Fruit fly (Drosophila melanogaster) whole organism, wandering third instar larva: ENCODE results near the gene Trmt112.
A peak's percentile ranks its signal among the peaks of the same experiment; 100 is the strongest.

ENCODE experiments used
- Abd-B ChIP-seq: fragments of >200 bp; optimal IDR thresholded peaks from 2 replicates; lab custom pipeline; 2017; ENCODE audit warnings: missing biosample characterization, missing genetic modification characterization
- CrebA ChIP-seq: fragments of 200-800 bp; sonication (Bioruptor generic); optimal IDR thresholded peaks from 2 replicates; lab custom pipeline; 2016; ENCODE audit warnings: missing biosample characterization, mild to moderate bottlenecking, missing genetic modification characterization, borderline replicate concordance
- Dfd ChIP-seq: fragments of >200 bp; optimal IDR thresholded peaks from 2 replicates; lab custom pipeline; 2017; ENCODE audit warnings: missing biosample characterization, missing genetic modification characterization
- Dif ChIP-seq: fragments of 200-275, 200-300 bp; sonication (Bioruptor generic); optimal IDR thresholded peaks from 2 replicates; lab custom pipeline; 2018; ENCODE audit warnings: missing biosample characterization, missing genetic modification characterization; ENCODE audit not compliant: partially characterized antibody
- GATAd ChIP-seq: sonication (Bioruptor generic); optimal IDR thresholded peaks from 2 replicates; lab custom pipeline; 2016; ENCODE audit warnings: missing biosample characterization, missing genetic modification characterization
- HLH106 ChIP-seq: fragments of 200-800 bp; optimal IDR thresholded peaks from 3 replicates; lab custom pipeline; 2019; ENCODE audit warnings: missing biosample characterization, mild to moderate bottlenecking, missing genetic modification characterization, moderate library complexity
- Hnf4 ChIP-seq: fragments of 200-800 bp; sonication (Bioruptor generic); optimal IDR thresholded peaks from 2 replicates; lab custom pipeline; 2016; ENCODE audit warnings: missing biosample characterization, mild to moderate bottlenecking, missing genetic modification characterization
- Hr83 ChIP-seq: fragments of 200-300 bp; sonication (Bioruptor generic); optimal IDR thresholded peaks from 2 replicates; lab custom pipeline; 2016; ENCODE audit warnings: missing biosample characterization, mild to moderate bottlenecking, missing genetic modification characterization, moderate library complexity; ENCODE audit not compliant: poor library complexity, severe bottlenecking
- Jra ChIP-seq: sonication (Bioruptor generic); optimal IDR thresholded peaks from 2 replicates; lab custom pipeline; 2016; ENCODE audit warnings: missing biosample characterization, missing genetic modification characterization
- Mio ChIP-seq: sonication (Bioruptor generic); optimal IDR thresholded peaks from 2 replicates; lab custom pipeline; 2016; ENCODE audit warnings: missing biosample characterization, missing genetic modification characterization
- Myc ChIP-seq: fragments of >200 bp; optimal IDR thresholded peaks from 2 replicates; lab custom pipeline; 2017
- OdsH ChIP-seq: fragments of 200-800 bp; sonication (Bioruptor generic); optimal IDR thresholded peaks from 2 replicates; lab custom pipeline; 2016; ENCODE audit warnings: missing biosample characterization, mild to moderate bottlenecking, missing genetic modification characterization
- Rel ChIP-seq, 2 experiments: fragments of 200-800 bp; sonication (Bioruptor generic) in 1 of 2; optimal IDR thresholded peaks; 2 replicates in 1 of 2; 3 replicates in 1 of 2; lab custom pipeline; 2016 to 2019; ENCODE audit warnings: mild to moderate bottlenecking in 2 of 2, missing biosample characterization in 2 of 2, missing genetic modification characterization in 2 of 2, moderate library complexity in 1 of 2
- Sp1 ChIP-seq: fragments of 200-800 bp; sonication (Bioruptor generic); optimal IDR thresholded peaks from 3 replicates; lab custom pipeline; 2019; ENCODE audit warnings: missing biosample characterization, mild to moderate bottlenecking, missing genetic modification characterization, moderate library complexity
- Vsx2 ChIP-seq: fragments of 200-300, 225-300 bp; sonication (Bioruptor generic); optimal IDR thresholded peaks from 2 replicates; lab custom pipeline; 2018; ENCODE audit warnings: missing biosample characterization, missing genetic modification characterization; ENCODE audit not compliant: partially characterized antibody
- br ChIP-seq: fragments of 200-800 bp; sonication (Bioruptor generic); optimal IDR thresholded peaks from 2 replicates; lab custom pipeline; 2016; ENCODE audit warnings: missing biosample characterization, missing genetic modification characterization
- brk ChIP-seq: fragments of 200-800 bp; sonication (Bioruptor generic); optimal IDR thresholded peaks from 2 replicates; lab custom pipeline; 2016; ENCODE audit warnings: missing biosample characterization, mild to moderate bottlenecking, missing genetic modification characterization
- dsf ChIP-seq: sonication (Bioruptor generic); optimal IDR thresholded peaks from 2 replicates; lab custom pipeline; 2016; ENCODE audit warnings: missing biosample characterization, missing genetic modification characterization, borderline replicate concordance
- ey ChIP-seq: fragments of 200-800 bp; sonication (Bioruptor generic); optimal IDR thresholded peaks from 2 replicates; lab custom pipeline; 2016; ENCODE audit warnings: missing biosample characterization, missing genetic modification characterization
- foxo ChIP-seq, 2 experiments: fragments of 200-800 bp; sonication (Bioruptor generic); optimal IDR thresholded peaks; 2 replicates in 1 of 2; 3 replicates in 1 of 2; lab custom pipeline; 2016 to 2017; ENCODE audit warnings: missing biosample characterization in 2 of 2, missing genetic modification characterization in 2 of 2
- h ChIP-seq: fragments of 200-800 bp; sonication (Bioruptor generic); optimal IDR thresholded peaks from 3 replicates; lab custom pipeline; 2016; ENCODE audit warnings: missing biosample characterization, mild to moderate bottlenecking, missing genetic modification characterization
- jim ChIP-seq: fragments of 175-275, 200-325 bp; sonication (Bioruptor generic); optimal IDR thresholded peaks from 2 replicates; lab custom pipeline; 2016; ENCODE audit warnings: missing biosample characterization, mild to moderate bottlenecking, missing genetic modification characterization
- lola ChIP-seq: fragments of >200 bp; optimal IDR thresholded peaks from 2 replicates; lab custom pipeline; 2017; ENCODE audit warnings: missing biosample characterization, missing genetic modification characterization
- pan ChIP-seq: fragments of >200 bp; optimal IDR thresholded peaks from 2 replicates; lab custom pipeline; 2017
- psq ChIP-seq: fragments of 200-800 bp; sonication (Bioruptor generic); optimal IDR thresholded peaks from 3 replicates; lab custom pipeline; 2017; ENCODE audit warnings: missing biosample characterization, mild to moderate bottlenecking, missing genetic modification characterization, moderate library complexity
- rgr ChIP-seq: fragments of 200-800 bp; sonication (Bioruptor generic); optimal IDR thresholded peaks from 3 replicates; lab custom pipeline; 2016; ENCODE audit warnings: missing biosample characterization, mild to moderate bottlenecking, missing genetic modification characterization
- sage ChIP-seq: fragments of 200-800 bp; sonication (Bioruptor generic); optimal IDR thresholded peaks from 2 replicates; lab custom pipeline; 2016; ENCODE audit warnings: missing biosample characterization, mild to moderate bottlenecking, missing genetic modification characterization
- sv ChIP-seq: fragments of 200-800 bp; sonication (Bioruptor generic); optimal IDR thresholded peaks from 3 replicates; lab custom pipeline; 2016; ENCODE audit warnings: missing biosample characterization, missing genetic modification characterization
- usp ChIP-seq: fragments of >200 bp; optimal IDR thresholded peaks from 2 replicates; lab custom pipeline; 2017; ENCODE audit warnings: missing biosample characterization, missing genetic modification characterization
- woc ChIP-seq: sonication (Bioruptor generic); optimal IDR thresholded peaks from 2 replicates; lab custom pipeline; 2016; ENCODE audit warnings: missing biosample characterization, mild to moderate bottlenecking, missing genetic modification characterization

Gene Trmt112

DNA sequence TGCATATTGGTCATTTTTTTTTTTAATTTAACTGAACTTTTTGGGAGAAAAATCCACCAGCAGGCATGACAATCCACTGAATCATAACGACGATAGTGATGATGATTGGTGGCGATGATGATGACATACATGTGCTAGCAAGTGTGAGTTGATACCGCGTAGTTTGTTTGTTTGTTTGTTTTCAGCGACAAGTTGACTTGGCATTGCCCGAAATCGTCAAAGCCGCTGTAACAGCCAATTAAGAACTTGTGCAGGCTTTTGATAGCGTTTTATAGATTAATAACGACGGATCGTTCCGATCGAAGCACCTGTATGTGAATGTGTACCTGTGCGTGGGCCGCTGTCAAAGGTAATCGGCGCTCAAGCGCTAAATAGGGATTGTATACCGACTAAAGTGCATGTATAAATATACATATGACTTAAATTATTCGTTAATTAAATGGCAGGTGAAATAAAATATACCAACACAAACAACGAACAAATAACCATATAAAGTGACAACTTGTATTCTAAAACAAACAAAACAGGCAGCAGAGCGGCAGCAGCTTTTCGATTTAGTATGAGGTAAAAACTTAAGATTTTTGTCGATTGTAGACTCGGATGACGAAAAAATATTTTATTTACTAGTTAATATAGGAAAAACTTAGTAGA is 15.3 kb downstream of the Trmt112 start:
- no peak for TF ChIP-seq foxo (GFP tag; optimal IDR thresholded peaks at IDR 0.05; lab: Kevin White, UChicago)
- TF ChIP-seq woc = no peak
- TF ChIP-seq Sp1 = no peak
- TF ChIP-seq usp = no peak
- TF ChIP-seq Dfd (GFP tag; lab: Kevin White, UChicago) = no peak
- TF ChIP-seq Hr83 (GFP tag; lab: Kevin White, UChicago) = no peak
- no peak for TF ChIP-seq Dif (GFP tag; lab: Kevin White, UChicago)
- no peak for TF ChIP-seq pan (lab: Kevin White, UChicago)
- TF ChIP-seq lola (GFP tag; lab: Kevin White, UChicago) = no peak
- TF ChIP-seq Abd-B (GFP tag; lab: Kevin White, UChicago) = no peak
- TF ChIP-seq Jra (GFP tag; lab: Kevin White, UChicago) = no peak
- no peak for TF ChIP-seq brk
- no peak for TF ChIP-seq psq
- no peak for TF ChIP-seq Vsx2
- no peak for TF ChIP-seq dsf (GFP tag; lab: Kevin White, UChicago)
- no peak for TF ChIP-seq CrebA (GFP tag; lab: Kevin White, UChicago)
- no peak for TF ChIP-seq Hnf4 (GFP tag; lab: Kevin White, UChicago)
- TF ChIP-seq Mio (GFP tag; lab: Kevin White, UChicago) = no peak

DNA sequence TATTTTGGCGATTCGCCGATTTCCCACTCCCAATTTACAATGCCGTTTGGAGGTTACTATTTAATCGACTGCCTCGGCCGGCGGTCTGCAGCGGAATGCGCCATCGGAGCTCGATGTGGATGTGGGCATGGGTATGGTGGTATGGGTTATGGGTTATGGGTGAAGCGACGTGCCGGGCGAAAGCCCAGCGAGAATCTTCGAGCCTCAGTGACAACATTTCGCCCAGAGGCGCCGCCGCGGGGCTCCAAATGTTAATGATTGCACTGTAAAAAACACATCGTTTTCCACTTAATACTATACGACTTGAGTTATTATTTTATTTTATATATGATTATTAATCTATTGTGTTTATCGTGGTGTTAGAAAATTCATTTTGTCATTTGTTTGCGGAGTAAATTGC is 16.1 kb downstream of the Trmt112 start:
- peak; percentile 13 for TF ChIP-seq Dif (GFP tag; lab: Kevin White, UChicago)
- no peak for TF ChIP-seq jim (GFP tag; lab: Kevin White, UChicago)
- no peak for TF ChIP-seq Vsx2

DNA sequence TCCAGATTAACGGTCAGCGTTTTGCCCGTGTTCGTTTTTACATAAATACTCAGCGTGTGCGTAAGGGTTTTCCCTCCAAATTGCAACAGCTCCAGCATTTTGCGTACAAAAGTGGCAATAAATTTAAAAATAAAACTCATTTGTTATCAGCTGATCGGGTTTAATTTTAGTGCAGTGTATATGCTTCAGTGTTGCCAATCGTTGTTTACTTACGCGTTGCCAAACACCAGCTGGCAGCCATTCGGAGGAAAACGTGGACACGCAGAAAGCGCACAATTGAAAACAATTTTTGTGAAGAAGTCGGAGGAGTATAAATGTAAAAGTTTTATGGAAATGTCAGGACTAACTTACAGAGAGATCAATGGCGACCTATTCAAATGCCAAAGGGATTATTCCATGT is 20.1 kb downstream of the Trmt112 start, which contains the start of the genes Targ3 and park:
Gene Targ3, plus strand, starts transcription at position 269 of the 400 bp plus-strand sequence.
Gene park, minus strand, starts transcription at position 291 of the 400 bp plus-strand sequence.
- TF ChIP-seq br (peak; percentile 49), Myc (lab: Kevin White, UChicago) (peak; percentile 64), ey (GFP tag; lab: Kevin White, UChicago) (peak; percentile 43), sage (GFP tag; lab: Kevin White, UChicago) (no peak), GATAd (GFP tag; lab: Kevin White, UChicago) (peak; percentile 36), dsf (GFP tag; lab: Kevin White, UChicago) (peak; percentile 62), OdsH (peak; percentile 68), sv (GFP tag; lab: Kevin White, UChicago) (peak; percentile 6), Jra (GFP tag; lab: Kevin White, UChicago) (no peak), Dfd (GFP tag; lab: Kevin White, UChicago) (no peak), HLH106 (no peak), Hr83 (GFP tag; lab: Kevin White, UChicago) (peak; percentile 58), h (GFP tag; lab: Kevin White, UChicago) (peak; percentile 15), foxo (GFP tag; optimal IDR thresholded peaks at IDR 0.05; lab: Kevin White, UChicago) (peak in 1 of 2 experiments; percentile 29), Hnf4 (GFP tag; lab: Kevin White, UChicago) (peak; percentile 73), psq (peak; percentile 47), Sp1 (no peak), Rel (GFP tag; optimal IDR thresholded peaks at IDR 0.05; lab: Kevin White, UChicago) (no peak), Rel (tag; optimal IDR thresholded peaks at IDR 0.05; lab: Kevin White, UChicago) (peak; percentile 38), rgr (GFP tag; lab: Kevin White, UChicago) (peak; percentile 82)

DNA sequence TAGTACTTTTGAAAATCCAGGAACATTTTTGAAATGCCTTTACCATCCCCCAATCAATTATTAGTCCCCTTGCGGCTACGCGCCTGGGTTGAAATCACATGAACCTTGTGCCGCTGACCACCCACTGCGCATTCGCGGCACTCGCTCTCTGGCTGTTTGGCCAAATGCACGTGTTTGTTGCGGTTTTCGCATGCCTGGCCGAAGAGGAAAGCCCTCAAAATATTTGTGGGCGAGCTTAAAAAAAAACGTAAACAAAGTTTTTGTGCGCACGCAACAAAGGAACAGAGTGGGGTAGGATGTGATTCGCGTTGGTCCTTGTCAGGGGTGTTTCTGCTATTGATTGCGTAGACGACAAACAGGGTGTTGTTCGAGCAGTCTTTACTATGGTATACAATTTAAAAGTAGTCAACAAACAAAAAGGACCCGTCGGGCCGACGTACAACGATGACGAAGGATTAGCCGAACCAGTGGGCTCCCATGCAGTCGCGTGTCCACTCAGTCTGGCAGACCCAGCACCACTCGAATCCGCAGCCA is 22.2 kb downstream of the Trmt112 start:
- TF ChIP-seq Vsx2 (peak; percentile 10), sv (GFP tag; lab: Kevin White, UChicago) (no peak)

- TF ChIP-seq usp = no peak
Observed at dm6 chr3L:21193170-21193569, 23.5 kb downstream of the Trmt112 start, which contains the start of gene CG42337. Gene CG42337 (minus strand): TSS chr3L:21193363.
